Fruit fly (Drosophila melanogaster) Kc167 (cell line): ENCODE results near the gene aralar1.

Experiments
- Myc ChIP-seq: fragments of >200 bp; optimal IDR thresholded peaks from 2 replicates; lab custom pipeline; 2017; ENCODE audit warnings: missing external identifiers
- Sin3A ChIP-seq: fragments of >200 bp; optimal IDR thresholded peaks from 2 replicates; lab custom pipeline; 2018; ENCODE audit warnings: missing external identifiers
- h ChIP-seq: fragments of >200 bp; optimal IDR thresholded peaks from 3 replicates; lab custom pipeline; 2018; ENCODE audit warnings: missing external identifiers
- insv ChIP-seq: fragments of >200 bp; optimal IDR thresholded peaks from 3 replicates; lab custom pipeline; 2018; ENCODE audit warnings: missing external identifiers
- psq ChIP-seq: fragments of >200 bp; optimal IDR thresholded peaks from 2 replicates; lab custom pipeline; 2017; ENCODE audit warnings: missing external identifiers
- ttk ChIP-seq: sonication (Bioruptor generic); optimal IDR thresholded peaks from 2 replicates; lab custom pipeline; 2017; ENCODE audit warnings: missing external identifiers

aralar1 gene

DNA sequence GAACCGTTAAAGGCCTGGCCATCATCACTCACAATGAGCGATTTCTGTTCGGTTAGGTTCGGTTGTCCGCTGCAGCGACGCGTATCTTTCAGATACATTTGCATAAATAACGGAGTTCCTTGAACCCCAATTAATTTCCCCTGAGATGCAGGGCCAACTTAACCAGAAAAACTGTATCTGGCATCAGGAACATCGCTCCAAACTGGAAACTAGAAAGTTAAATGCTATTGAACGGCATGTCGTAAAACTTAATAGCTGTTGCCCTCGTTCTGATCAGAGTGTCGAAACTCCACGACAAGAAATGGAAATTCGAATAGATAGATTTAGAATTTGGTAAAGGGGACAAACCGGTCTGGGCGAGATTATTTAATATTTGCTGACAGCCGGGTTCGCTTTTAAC lies 16.7 kb upstream of the aralar1 start:
- no peak for TF ChIP-seq insv

DNA sequence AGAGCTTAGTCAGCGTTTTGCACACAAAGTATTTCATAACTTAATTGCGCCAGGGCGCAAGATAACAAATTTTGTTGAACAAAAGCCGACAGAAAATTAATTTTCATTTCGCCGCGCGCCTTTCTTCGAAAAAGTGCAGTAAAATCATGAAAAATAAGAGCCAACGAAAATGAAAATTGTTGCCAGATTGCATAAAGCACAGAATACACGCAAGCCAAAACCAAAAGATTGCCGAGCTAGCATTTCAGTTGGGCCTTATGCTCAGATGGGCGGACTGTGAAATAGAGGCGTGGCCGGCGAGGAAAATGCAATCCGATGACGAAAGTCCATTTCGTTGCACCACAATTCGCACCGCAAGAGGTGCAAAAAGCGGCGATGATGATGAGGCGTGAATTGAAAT lies 15.0 kb upstream of the aralar1 start:
- TF ChIP-seq psq = no peak
- no peak for TF ChIP-seq ttk
- no peak for TF ChIP-seq h (lab: Kevin White, UChicago)
- TF ChIP-seq Sin3A (lab: Kevin White, UChicago) = no peak
- no peak for TF ChIP-seq insv
- TF ChIP-seq Myc (lab: Kevin White, UChicago) = no peak

DNA sequence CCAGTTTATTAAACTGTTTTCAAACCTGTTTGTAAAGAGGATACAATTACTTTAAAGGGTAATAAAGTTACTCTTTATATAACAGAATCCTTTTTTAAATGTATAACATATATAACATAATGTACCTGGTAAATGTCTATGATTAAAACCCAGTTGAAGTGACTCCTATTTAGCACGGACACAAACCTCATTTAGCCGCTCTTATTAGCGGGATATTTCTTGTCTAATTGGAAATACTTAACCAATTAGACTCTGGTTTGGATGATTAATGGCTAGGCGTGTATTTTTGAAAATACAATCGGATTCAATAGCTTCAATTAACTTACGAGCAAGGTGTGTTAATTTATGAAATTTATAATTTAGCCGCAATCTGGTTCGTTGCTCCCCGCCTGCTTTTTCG lies 11.4 kb upstream of the aralar1 start:
- no peak for TF ChIP-seq psq
- TF ChIP-seq Myc (lab: Kevin White, UChicago) = no peak
- TF ChIP-seq h (lab: Kevin White, UChicago) = no peak
- no peak for TF ChIP-seq ttk
- no peak for TF ChIP-seq Sin3A (lab: Kevin White, UChicago)
- TF ChIP-seq insv = no peak

DNA sequence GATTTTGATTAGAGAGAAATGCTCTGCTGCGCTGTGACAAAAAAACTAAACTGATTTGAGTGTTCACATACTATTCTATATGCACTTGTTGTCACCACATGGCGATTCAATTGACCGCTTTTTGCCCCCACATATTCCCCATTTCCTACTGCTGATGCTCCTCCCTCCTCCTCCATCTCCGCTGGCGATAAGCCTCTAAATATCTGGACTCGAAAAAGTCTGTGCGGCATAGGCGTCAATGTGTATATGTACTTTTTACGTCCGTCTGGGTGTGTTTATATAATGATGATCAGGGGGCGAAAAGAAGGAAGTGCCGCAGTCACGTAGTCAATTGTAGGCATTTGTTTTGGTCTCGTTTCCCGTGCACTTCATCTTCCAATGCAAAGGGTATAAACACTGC lies 10.8 kb upstream of the aralar1 start:
- TF ChIP-seq h (lab: Kevin White, UChicago) = no peak
- TF ChIP-seq Myc (lab: Kevin White, UChicago) = no peak
- no peak for TF ChIP-seq psq
- TF ChIP-seq ttk = no peak

DNA sequence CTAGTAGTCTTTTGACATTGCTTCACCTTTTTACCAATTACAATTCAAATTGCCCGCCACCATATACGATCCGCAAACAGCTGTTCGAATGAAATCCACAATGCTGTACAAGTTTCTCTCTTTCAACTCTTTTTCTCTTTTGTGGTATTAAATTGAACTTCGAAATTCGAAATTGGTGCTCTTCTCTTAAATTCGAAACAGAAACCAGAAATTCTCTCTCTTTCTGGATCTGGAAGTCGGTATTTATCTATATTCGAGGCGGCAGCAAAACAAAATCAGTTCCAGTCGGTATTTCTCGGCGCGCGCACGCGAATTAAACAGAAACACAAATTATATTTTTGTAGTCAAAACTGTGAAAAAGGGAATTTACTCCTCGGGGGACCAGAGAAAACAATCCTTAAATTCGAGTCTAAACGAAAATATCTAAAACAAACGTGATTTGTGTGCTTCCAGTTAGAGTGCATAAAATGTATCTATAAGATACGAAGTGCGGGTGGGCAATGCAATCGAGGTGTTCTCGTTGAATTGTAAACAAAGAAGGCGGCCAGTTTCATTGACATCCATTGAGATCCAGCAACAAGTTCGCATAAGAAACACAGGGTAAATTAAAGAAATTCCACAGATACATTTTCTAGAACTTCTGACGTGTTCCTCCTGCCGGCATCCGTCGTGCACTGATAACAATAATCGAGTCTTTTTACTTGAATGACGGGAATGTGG lies 10.3 kb upstream of the aralar1 start, which contains the start of gene PH4alphaEFB:
TSS of gene PH4alphaEFB (plus strand) at position 276 of the 720 bp plus-strand sequence.
- TF ChIP-seq psq (no peak), Sin3A (lab: Kevin White, UChicago) (no peak), h (lab: Kevin White, UChicago) (no peak)

DNA sequence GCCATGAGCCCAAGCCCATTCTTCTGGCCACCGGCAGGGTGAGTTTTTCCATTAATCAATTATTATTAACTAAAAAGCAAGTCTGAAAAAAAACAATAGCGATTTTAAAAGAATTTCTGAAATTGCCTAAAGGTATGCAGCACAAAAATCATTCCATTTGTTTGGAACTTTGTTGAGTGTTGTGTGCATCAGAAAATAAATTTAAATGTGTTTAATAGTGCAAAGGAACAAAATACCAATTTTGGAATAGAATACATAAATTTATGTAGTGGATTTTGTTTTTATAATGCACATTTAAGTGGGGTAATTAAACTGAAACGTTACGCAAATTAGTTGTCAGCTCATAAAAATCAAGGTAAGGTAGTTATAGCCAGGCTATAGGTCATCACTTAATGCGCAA lies 8.6 kb upstream of the aralar1 start:
- no peak for TF ChIP-seq Myc (lab: Kevin White, UChicago)
- TF ChIP-seq Sin3A (lab: Kevin White, UChicago) = no peak

DNA sequence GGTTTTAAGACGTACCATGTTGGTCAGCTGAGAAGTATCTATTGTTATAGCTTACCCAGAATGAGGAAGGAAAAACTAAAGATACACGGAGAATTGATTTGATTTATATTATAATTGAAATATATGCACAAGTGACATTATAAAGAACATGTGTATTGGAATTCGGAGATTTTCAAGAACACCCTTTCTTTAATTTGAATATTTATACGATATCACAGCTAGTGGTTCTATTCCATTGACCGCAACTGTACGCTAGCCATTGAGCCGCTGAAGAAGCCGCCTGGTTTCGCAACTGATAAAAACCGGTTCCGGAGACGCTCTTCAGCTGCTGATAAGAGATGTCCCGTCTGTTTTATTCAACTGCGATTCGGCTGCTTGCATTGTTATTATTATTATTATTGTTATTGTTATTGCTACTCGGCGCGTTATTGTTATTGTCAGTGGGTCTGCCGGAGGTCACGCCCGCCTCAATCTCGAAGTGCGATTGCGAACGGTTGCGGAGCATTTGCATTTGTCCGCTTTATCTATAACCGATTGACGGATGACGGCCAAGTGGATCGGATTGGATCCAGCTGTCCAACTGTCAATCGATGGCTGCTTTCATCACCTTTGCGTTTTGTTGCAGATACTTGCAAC lies 6.1 kb upstream of the aralar1 start:
- TF ChIP-seq insv = no peak
- no peak for TF ChIP-seq Myc (lab: Kevin White, UChicago)
- TF ChIP-seq psq = no peak
- TF ChIP-seq h (lab: Kevin White, UChicago) = no peak
- TF ChIP-seq ttk = no peak
- no peak for TF ChIP-seq Sin3A (lab: Kevin White, UChicago)

DNA sequence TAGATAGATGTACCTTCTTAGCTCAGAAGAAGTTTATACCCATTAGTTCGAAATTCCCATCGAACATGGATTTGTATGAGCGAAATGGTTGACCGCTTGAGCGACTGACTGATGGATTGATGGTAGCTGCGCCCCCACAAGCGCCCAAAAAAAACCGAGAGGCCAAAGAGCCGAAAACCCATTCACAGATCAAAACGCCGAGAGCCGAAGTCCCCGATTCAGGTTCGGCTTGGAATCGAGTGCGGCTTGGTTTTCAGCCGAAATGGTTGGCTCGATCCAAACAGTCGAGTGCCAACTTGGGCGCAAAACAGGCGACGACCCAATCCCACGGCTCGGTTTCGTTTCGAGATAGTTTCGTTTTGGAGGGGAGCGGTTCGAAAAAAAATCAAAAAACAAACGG lies 4.5 kb upstream of the aralar1 start:
- TF ChIP-seq Sin3A (lab: Kevin White, UChicago) (no peak), psq (no peak), h (lab: Kevin White, UChicago) (no peak), Myc (lab: Kevin White, UChicago) (no peak), ttk (no peak), insv (no peak)

DNA sequence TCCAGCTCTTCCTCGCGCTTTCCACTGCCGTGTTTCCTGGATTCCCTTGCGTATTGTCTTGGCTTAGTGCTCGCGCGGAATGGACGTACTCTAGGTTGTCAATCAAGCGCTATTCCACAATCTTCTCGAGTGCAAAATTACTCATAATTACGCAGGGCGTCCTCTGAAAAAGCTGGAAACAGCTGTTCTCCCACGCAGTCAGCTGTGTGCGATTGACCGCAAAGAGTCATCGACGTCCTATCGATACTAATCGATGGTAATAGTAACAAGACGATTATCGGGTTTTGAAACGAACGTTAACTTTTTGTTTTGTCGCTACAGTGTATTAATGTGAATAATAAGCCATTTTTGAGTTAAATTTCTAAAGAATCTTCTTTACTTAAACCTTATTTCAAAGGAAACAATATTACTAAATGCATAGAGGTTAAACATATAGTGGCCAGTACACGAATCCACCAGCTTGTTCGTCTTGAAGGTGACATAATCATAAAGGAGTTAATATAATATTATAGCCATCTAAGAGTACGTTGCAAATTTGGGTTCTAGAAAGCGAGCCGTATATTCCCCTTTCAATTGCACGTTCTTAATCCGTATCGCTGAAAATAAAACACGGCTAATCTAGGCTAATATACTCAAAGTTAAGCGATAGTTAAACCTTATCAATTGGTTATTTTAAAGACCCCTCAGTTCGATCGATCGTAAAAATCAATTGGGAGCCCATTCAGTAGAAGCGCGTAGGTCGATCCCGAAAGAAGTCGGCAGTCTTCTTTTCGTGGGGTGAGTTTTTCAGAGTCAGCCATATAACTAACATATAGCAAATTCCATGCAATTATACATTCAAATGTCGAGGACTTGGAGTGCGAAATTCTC lies 3.6 kb upstream of the aralar1 start, which contains the start of the genes CG2224 and CDase:
TSS of gene CG2224 (minus strand) at position 235 of the 870 bp plus-strand sequence.
TSS of gene CDase (plus strand) at position 456 of the 870 bp plus-strand sequence.
- no peak for TF ChIP-seq ttk
- TF ChIP-seq h (lab: Kevin White, UChicago) = no peak
- TF ChIP-seq psq = no peak
- no peak for TF ChIP-seq Myc (lab: Kevin White, UChicago)
- TF ChIP-seq Sin3A (lab: Kevin White, UChicago) = no peak
- TF ChIP-seq insv = no peak

DNA sequence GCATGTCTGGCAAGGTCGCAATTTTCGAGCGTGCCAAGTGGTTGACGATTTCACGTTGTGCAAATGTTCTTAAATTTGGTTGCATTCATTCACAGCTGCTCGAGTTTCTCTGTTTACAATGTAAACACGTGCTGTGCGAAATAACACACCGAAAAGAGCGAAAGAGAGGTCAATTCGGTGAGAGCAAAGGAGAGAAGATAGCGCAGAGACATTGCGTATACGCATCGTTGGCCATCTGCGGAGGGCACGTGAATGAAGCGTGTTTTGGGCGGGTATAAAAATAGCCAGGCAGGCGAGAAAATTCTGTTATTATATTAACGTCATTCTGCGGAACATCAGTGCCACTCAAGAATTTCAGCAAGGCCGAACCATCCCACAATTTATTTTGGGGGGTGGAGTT lies 1.2 kb downstream of the aralar1 start:
- TF ChIP-seq insv = no peak
- no peak for TF ChIP-seq psq
- no peak for TF ChIP-seq h (lab: Kevin White, UChicago)
- no peak for TF ChIP-seq Myc (lab: Kevin White, UChicago)

DNA sequence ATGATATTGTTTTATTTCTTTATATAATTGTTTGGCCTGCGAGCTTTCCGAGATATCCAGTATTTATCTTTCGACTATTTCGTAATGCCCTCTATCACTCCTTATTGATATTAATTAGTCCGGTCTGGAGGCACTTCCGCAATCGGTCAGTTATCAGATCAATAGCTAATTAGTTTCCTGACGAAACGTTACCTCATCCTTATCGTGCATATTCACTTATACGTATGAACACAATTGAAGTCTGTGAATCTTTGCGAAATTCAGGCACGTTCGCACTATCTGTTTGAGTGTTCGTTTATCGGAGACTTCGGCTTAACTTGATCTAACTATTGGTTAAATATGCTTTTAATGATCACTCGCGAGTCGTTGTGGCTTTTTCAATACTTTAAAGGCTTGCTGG lies 2.4 kb downstream of the aralar1 start:
- no peak for TF ChIP-seq ttk
- no peak for TF ChIP-seq Sin3A (lab: Kevin White, UChicago)
- TF ChIP-seq psq = no peak
- TF ChIP-seq insv = no peak
- TF ChIP-seq h (lab: Kevin White, UChicago) = no peak
- no peak for TF ChIP-seq Myc (lab: Kevin White, UChicago)

DNA sequence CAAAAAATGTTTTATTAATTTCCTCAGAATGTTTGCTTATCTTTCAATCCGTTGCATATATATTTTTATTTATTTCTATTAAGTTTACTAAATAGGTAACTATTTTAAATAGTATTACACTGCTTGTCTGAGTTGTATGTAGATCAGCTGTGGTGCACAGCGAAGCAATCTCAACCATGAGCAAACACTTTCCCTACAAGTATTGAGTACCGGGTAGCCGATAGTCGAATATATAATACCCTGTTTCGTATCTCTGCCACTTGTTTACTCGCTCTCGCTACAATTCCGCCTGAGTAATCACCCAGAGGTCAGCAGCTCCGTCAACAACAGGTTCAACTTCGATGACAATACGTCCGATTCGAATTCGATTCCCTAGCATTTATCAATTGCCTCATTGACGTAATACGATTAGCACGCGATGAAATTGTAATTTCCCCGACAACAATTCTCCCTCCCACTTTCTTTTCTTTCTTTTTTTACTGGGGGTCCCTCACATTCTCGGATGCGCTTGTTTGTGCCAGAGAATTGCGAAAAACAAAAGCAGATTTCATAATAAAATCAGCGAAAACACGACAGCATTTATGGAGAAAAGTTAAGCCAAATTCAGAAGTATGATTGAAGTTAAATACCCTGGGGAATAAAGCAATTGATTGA lies 4.8 kb downstream of the aralar1 start:
- TF ChIP-seq psq (no peak), h (lab: Kevin White, UChicago) (no peak), Sin3A (lab: Kevin White, UChicago) (no peak), Myc (lab: Kevin White, UChicago) (no peak), insv (no peak), ttk (no peak)
